Fruit fly (Drosophila melanogaster): ENCODE data around the gene scat.

scat gene

DNA sequence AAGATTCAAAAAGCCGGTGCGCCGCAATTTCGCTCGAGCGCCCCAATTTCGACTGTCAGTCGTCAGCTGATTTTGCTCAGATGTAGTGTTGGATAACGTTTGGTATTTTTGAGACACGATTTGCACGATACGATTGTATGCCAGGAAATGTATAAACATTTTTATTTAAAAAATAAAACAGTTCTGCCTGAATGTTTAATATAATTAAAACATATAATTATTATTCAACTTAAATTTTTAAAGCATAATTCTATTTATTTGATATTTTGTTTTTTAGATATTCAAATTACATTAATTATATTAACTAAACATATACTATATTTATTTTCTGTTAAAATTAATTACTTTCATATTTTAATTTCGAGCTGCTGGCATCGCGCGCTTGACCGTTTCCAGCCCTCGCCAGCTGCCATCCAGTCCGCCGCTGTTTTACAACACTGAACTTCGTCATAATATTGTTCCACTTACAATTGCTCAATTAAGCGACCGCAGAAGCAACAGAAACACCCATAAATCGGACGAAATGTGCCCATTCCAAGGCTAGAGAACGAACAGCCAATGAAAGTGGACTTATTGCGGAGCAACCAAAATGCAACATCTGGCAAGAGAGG lies at the start of gene scat, which contains the start of gene FucTB:
Gene scat, plus strand, starts transcription at position 414 of the 611 bp plus-strand sequence.
Gene FucTB, minus strand, starts transcription at position 61 of the 611 bp plus-strand sequence.
- peak; percentile 52 for TF ChIP-seq Pif1A (GFP tag; optimal IDR thresholded peaks at IDR 0.05)
- TF ChIP-seq fd96Ca (GFP tag; IDR thresholded peaks at IDR 0.05): peak; percentile 90
- TF ChIP-seq gl (tag; optimal IDR thresholded peaks at IDR 0.05): no peak
- no peak for TF ChIP-seq CG8301 (tag; optimal IDR thresholded peaks at IDR 0.05)
- peak; percentile 79 for TF ChIP-seq CG32121 (GFP tag; IDR thresholded peaks at IDR 0.05)
- TF ChIP-seq Snoo (tag; optimal IDR thresholded peaks at IDR 0.05): peak; percentile 79
- TF ChIP-seq D1 (tag; optimal IDR thresholded peaks at IDR 0.05): peak; percentile 72
- peak; percentile 58 for TF ChIP-seq Pif1B (GFP tag; optimal IDR thresholded peaks at IDR 0.05)
- TF ChIP-seq Ets98B (GFP tag; IDR thresholded peaks at IDR 0.05): peak; percentile 80
- peak; percentile 49 for TF ChIP-seq CG12605 (GFP tag; IDR thresholded peaks at IDR 0.05)
- peak; percentile 76 for TF ChIP-seq CG17806 (tag; optimal IDR thresholded peaks at IDR 0.05)
- TF ChIP-seq rn (GFP tag; IDR thresholded peaks at IDR 0.05): peak; percentile 78
- TF ChIP-seq EcR (GFP tag; optimal IDR thresholded peaks at IDR 0.05): no peak
- TF ChIP-seq CG34367 (tag; optimal IDR thresholded peaks at IDR 0.05): peak; percentile 76
- TF ChIP-seq CG10348 (GFP tag; IDR thresholded peaks at IDR 0.05): peak; percentile 71; the same call in 1 of the 2 replicates
- TF ChIP-seq CG9948 (tag; optimal IDR thresholded peaks at IDR 0.05): peak; percentile 87
- peak; percentile 87 for TF ChIP-seq CG4496 (GFP tag; IDR thresholded peaks at IDR 0.05)
- TF ChIP-seq CG8159 (tag; optimal IDR thresholded peaks at IDR 0.05): peak; percentile 88
- peak; percentile 88 for TF ChIP-seq CG15710 (tag; optimal IDR thresholded peaks at IDR 0.05)
- TF ChIP-seq CG14655 (GFP tag; optimal IDR thresholded peaks at IDR 0.05): peak; percentile 87
- no peak for TF ChIP-seq CG13204 (GFP tag; optimal IDR thresholded peaks at IDR 0.05)

DNA sequence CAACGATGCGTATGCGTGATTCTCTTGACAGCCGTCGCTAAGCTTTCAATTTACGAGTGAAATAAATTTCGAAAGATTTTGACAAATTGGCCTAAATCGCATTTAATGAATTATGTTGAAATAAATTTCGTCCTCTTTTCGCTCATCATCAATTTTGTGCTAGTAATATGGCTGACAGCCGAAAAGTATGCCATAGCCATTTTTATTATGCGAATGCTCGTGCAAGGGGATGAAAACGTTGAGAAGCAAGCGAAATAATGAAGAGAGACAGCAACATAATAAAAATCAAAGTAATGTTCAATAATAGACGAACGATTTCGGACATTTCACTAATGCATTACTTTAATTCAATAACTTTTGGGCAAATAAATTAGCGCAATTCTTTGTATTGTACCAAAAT lies 44.9 kb upstream of the scat start:
- TF ChIP-seq CG12605 (GFP tag; IDR thresholded peaks at IDR 0.05) (no peak), EcR (GFP tag; optimal IDR thresholded peaks at IDR 0.05) (no peak), CG32121 (GFP tag; IDR thresholded peaks at IDR 0.05) (no peak), CG9948 (tag; optimal IDR thresholded peaks at IDR 0.05) (no peak), CG14655 (GFP tag; optimal IDR thresholded peaks at IDR 0.05) (no peak), fd96Ca (GFP tag; IDR thresholded peaks at IDR 0.05) (no peak), CG34367 (tag; optimal IDR thresholded peaks at IDR 0.05) (no peak), CG4496 (GFP tag; IDR thresholded peaks at IDR 0.05) (no peak), Ets98B (GFP tag; IDR thresholded peaks at IDR 0.05) (no peak), CG17806 (tag; optimal IDR thresholded peaks at IDR 0.05) (no peak), Pif1A (GFP tag; optimal IDR thresholded peaks at IDR 0.05) (no peak), D1 (tag; optimal IDR thresholded peaks at IDR 0.05) (no peak), CG13204 (GFP tag; optimal IDR thresholded peaks at IDR 0.05) (no peak), Snoo (tag; optimal IDR thresholded peaks at IDR 0.05) (no peak), CG10348 (GFP tag; IDR thresholded peaks at IDR 0.05) (no peak), Pif1B (GFP tag; optimal IDR thresholded peaks at IDR 0.05) (no peak)

DNA sequence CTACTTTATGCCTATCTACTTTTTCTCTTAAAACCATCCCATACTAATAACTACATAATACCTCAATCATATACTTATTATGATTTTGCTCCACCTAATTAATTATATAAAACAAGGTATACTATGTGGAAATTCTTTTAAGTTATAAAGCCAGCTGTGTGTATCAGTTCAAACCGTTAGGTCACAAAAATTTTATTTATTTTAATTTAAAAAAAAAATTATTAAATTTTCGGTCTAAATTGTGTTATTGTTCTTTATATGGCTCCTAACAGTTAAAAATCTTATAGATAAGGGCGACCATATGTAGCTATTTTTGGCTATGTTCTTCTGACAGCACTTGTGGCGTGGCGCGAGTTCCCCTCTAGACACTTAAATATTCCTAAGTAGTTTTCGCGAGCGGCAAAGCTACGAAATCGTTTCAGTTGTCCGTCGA lies 43.9 kb upstream of the scat start, which contains the start of gene Aldh:
Gene Aldh, plus strand, starts transcription at position 150 of the 433 bp plus-strand sequence.
- TF ChIP-seq Pif1B (GFP tag; optimal IDR thresholded peaks at IDR 0.05) (no peak), CG12605 (GFP tag; IDR thresholded peaks at IDR 0.05) (no peak; the same call in 1 of the 2 replicates), CG10348 (GFP tag; IDR thresholded peaks at IDR 0.05) (no peak), Ets98B (GFP tag; IDR thresholded peaks at IDR 0.05) (peak; percentile 70), CG8159 (tag; optimal IDR thresholded peaks at IDR 0.05) (peak; percentile 81), CG8301 (tag; optimal IDR thresholded peaks at IDR 0.05) (peak; percentile 60), CG4496 (GFP tag; IDR thresholded peaks at IDR 0.05) (peak; percentile 67; the same call in 2 of the 3 replicates), CG17806 (tag; optimal IDR thresholded peaks at IDR 0.05) (peak; percentile 69), Snoo (tag; optimal IDR thresholded peaks at IDR 0.05) (no peak), D1 (tag; optimal IDR thresholded peaks at IDR 0.05) (peak; percentile 44), CG13204 (GFP tag; optimal IDR thresholded peaks at IDR 0.05) (peak; percentile 1), rn (GFP tag; IDR thresholded peaks at IDR 0.05) (peak; percentile 37; the same call in 1 of the 2 replicates), CG15710 (tag; optimal IDR thresholded peaks at IDR 0.05) (peak; percentile 76), CG32121 (GFP tag; IDR thresholded peaks at IDR 0.05) (peak; percentile 75), gl (tag; optimal IDR thresholded peaks at IDR 0.05) (no peak), CG14655 (GFP tag; optimal IDR thresholded peaks at IDR 0.05) (peak; percentile 84), CG9948 (tag; optimal IDR thresholded peaks at IDR 0.05) (peak; percentile 70), CG34367 (tag; optimal IDR thresholded peaks at IDR 0.05) (peak; percentile 55), fd96Ca (GFP tag; IDR thresholded peaks at IDR 0.05) (peak; percentile 78)

DNA sequence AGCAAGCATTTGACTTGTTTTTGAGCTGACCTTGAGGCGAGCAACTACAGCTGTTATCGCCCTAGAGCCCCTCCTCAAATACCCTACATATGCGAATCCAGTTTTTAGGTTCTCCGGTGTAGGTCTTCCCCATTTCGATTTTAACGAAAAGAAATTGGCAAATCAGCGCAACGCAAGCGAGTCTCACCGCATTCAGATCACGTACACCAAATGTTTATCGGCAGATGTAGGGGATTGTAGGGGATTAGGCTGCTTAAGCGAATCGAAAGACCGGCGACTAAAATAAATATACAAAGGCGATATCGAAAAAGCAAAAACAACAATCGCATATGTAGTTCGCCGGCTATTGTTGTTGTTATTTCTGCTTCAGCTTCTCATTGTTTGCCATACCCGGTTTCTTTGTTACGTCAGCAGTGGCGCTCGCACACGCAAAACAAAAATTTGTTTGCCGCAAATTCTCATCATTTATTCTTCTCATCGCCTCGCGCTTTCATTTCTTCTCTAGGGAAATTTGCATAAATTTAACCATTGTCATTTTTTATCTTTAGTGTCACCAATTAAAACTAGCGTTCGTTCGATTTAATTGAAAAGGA lies 43.1 kb upstream of the scat start:
- TF ChIP-seq D1 (tag; optimal IDR thresholded peaks at IDR 0.05) (peak; percentile 77), Ets98B (GFP tag; IDR thresholded peaks at IDR 0.05) (peak; percentile 91), rn (GFP tag; IDR thresholded peaks at IDR 0.05) (peak; percentile 49; the same call in 1 of the 2 replicates), CG9948 (tag; optimal IDR thresholded peaks at IDR 0.05) (peak; percentile 94), CG34367 (tag; optimal IDR thresholded peaks at IDR 0.05) (peak; percentile 92), gl (tag; optimal IDR thresholded peaks at IDR 0.05) (peak; percentile 91), Pif1A (GFP tag; optimal IDR thresholded peaks at IDR 0.05) (peak; percentile 91), EcR (GFP tag; optimal IDR thresholded peaks at IDR 0.05) (peak; percentile 77), CG10348 (GFP tag; IDR thresholded peaks at IDR 0.05) (peak; percentile 76), CG4496 (GFP tag; IDR thresholded peaks at IDR 0.05) (peak; percentile 93), CG32121 (GFP tag; IDR thresholded peaks at IDR 0.05) (peak; percentile 83), CG12605 (GFP tag; IDR thresholded peaks at IDR 0.05) (peak; percentile 80), Snoo (tag; optimal IDR thresholded peaks at IDR 0.05) (peak; percentile 89), CG13204 (GFP tag; optimal IDR thresholded peaks at IDR 0.05) (peak; percentile 84), CG8301 (tag; optimal IDR thresholded peaks at IDR 0.05) (peak; percentile 85), CG17806 (tag; optimal IDR thresholded peaks at IDR 0.05) (peak; percentile 93), CG14655 (GFP tag; optimal IDR thresholded peaks at IDR 0.05) (peak; percentile 89), Pif1B (GFP tag; optimal IDR thresholded peaks at IDR 0.05) (peak; percentile 93), fd96Ca (GFP tag; IDR thresholded peaks at IDR 0.05) (peak; percentile 96), CG8159 (tag; optimal IDR thresholded peaks at IDR 0.05) (peak; percentile 94), CG15710 (tag; optimal IDR thresholded peaks at IDR 0.05) (peak; percentile 92)
